Fruit fly (Drosophila melanogaster): ENCODE data around the gene CG13643.

Gene CG13643

DNA sequence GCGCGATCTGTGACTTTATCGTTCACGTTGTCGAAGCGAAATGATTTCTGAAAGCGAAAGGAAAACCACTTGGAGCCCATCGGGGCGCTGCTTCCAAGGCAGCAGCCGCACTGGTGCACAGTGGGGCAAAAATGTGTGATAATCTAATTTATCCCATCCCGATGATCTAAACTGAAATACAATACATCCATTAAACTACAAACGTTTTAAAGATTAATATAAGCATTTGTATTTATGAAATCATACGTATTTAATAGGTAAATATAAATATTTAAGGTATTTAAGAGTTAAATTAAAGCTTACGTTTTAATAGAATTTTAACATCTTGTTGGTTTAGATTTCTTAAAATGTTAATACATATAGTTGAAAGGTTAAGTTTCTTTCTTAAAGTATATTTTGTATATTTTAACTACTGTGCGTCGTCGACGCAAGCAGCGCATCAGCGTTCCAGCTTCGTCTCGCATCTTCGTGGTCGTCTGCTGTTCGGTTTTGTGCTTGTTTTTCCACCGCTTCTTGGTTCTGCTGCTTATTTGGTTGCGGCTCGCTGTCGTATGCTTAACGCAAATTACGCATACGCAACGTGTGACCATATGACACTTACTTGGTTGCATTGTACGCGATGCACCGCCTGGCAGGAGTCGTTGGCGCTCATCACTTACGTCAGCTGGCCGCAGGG is at the start of gene CG13643:
Gene CG13643 (minus strand): TSS at position 46 of the 676 bp plus-strand sequence.
- no peak for TF ChIP-seq CTCF (optimal IDR thresholded peaks at IDR 0.05)
- TF ChIP-seq CG8478 (optimal IDR thresholded peaks at IDR 0.05), result no peak

DNA sequence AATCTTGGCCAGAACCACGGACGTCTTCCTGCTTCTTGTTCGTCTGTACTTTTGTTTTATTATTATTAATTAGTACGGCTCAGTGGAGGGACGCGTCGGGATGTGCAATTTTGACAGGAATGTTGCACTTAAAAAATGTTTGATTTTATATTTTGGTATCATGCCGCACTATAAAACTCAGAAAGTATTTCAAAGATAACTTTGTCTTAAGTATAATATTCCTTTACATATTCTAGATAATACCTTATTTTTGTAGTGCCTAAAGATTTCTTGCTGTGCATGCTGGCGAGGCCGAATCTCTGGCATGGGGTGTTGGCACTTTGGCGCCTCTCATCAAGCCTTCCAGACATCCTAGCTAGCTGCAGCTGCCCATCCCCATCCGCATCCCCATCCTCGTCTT is 47.3 kb upstream of the CG13643 start:
- TF ChIP-seq CG8478 (optimal IDR thresholded peaks at IDR 0.05), result no peak
- TF ChIP-seq CTCF (optimal IDR thresholded peaks at IDR 0.05), result no peak

DNA sequence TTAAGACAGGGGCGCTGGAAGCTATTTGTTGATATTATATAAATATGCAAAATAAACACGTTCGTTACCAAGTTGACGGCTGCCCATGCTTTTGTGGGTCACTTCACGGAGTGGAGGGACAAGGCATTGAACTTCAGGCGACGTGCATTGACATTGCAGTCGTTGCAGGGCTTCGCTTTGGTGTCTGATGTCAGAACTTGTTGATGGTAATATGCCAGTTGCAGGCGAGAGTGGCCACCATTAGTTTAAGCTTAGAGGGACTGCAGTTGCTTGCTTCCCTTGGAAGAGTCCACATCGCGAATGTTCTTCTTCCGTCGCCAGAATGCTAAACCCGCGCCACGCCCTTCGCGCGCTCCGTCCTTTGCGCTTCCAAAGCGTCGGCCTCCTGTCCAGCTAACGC is 41.5 kb upstream of the CG13643 start, which contains the start of gene mah:
Gene mah (plus strand): TSS at position 301 of the 400 bp plus-strand sequence.
- TF ChIP-seq CG8478 (optimal IDR thresholded peaks at IDR 0.05), result no peak
- TF ChIP-seq CTCF (optimal IDR thresholded peaks at IDR 0.05), result no peak

DNA sequence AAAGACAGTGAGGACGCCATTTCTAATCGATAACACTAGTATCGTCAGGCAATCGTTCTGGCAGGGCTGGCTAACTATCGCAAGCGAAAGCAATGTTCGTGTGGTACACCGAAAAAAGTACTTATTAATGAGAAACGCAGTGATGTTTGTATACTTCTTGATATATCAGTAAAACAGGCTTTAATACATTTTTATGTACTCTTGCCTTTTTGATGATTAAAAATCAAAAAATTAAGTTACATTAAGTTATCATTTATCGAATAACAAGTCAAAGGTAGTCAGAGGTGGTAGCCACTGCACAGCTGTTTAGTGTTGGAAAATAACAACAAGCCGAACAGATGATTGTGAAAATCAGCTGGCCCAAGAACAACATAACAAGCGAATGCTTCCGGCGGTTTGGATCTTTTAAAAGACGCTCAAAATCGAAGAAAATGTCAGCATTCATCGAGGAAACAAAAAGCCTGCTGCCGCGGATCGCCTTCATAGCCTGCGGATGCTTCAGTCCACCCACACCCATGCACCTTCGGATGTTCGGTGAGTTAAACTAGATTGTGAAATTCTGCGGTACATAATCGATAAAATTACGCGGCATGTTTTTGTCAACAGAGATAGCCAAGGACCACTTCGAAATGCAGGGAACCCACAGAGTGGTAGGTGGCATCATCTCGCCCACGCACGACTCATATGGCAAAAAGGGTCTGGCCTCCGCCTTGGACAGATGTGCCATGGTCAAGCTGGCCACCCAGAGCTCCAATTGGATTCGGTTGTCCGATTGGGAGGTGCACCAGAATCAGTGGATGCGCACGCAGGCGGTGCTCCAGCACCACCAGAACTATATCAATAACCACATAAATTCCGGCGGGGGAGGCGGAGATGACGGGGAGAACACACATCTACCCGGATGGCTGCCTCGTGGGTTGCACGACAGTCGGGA is 39.4 kb upstream of the CG13643 start, which contains the start of the genes ssh and Nmnat:
Gene ssh (minus strand): TSS at position 37 of the 934 bp plus-strand sequence.
Gene Nmnat (plus strand): TSS at position 318 of the 934 bp plus-strand sequence.
- TF ChIP-seq CTCF (optimal IDR thresholded peaks at IDR 0.05) (no peak), CG8478 (optimal IDR thresholded peaks at IDR 0.05) (no peak)

DNA sequence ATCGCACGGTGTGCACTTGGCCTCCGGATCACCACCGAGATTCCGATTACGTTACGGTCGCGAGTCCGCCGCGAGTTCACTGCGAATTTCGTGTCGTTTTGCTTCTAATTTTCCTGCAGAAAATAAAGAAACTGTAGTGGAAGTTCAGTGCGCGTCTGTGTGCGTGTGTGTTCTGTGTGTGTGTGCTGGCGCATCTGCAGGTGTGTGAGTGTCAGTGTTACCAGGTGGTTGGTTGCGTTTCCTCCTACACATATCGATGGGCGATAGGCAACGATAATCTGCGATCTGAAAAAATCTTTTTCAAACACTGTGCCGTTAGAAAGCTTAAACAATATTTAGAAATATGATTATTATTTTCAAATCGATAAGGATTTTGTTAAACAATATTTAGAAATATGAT is 32.2 kb upstream of the CG13643 start, which contains the start of gene Osbp:
Gene Osbp (minus strand): TSS at position 174 of the 400 bp plus-strand sequence.
- TF ChIP-seq CG8478 (optimal IDR thresholded peaks at IDR 0.05), result no peak
- no peak for TF ChIP-seq CTCF (optimal IDR thresholded peaks at IDR 0.05)

DNA sequence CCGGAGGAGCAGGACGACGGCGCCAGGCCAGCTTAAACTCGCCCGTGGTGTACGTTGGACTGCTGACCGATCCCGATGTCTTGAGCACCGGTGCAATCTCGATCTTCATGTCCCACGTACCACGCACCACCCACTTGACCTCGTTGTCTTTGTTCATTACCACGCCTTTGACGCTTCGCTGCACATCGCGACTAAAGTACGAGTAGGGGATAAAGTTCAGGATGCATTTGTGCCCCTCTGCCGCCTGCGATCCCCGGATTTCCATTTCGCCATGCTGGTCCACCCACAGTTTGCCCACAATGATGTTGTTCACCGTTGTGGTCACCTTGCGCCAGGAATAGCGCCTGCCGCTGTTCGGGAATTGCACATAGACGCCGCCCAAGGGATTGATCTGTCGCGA is 30.0 kb upstream of the CG13643 start:
- TF ChIP-seq CG8478 (optimal IDR thresholded peaks at IDR 0.05), result no peak
- TF ChIP-seq CTCF (optimal IDR thresholded peaks at IDR 0.05), result no peak

DNA sequence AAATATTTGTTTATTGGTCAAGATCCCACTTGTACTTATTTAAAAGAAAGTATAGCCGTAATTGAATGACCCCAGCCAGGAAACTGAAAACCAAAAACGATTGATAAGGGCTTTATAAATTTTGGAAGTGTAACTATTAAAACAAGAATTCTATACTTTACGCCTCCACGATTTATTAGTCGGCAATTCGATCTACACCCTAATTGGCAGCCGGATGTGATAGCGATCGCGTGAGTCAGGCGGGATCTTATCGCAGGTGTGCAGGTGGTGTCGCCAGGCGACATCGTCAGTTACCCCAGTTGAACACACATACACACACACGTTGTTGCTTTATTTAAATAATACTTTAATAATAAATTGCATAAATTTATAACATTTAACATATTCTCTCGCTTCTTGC is 28.7 kb upstream of the CG13643 start:
- TF ChIP-seq CTCF (optimal IDR thresholded peaks at IDR 0.05) (no peak), CG8478 (optimal IDR thresholded peaks at IDR 0.05) (no peak)

DNA sequence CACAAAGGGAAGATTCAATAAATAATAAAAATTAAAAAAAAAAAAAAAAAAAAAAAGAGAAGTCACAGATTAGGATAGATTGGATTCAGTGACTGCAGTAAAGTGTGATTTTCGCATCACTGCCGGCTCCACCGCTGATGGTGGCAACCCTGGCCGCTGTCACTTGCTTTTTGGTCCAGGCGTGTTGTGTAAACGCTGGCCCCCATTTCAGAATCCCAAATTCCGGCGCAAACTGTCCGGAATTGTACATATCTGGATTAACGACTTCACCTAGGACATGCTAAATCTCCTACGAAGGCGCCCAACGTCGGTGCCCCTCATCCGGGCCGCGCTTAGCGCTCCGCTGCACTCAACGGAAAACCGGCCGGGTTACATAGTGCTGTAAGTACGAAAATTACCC is 26.1 kb upstream of the CG13643 start, which contains the start of gene CG11771:
Gene CG11771 (plus strand): TSS at position 155 of the 400 bp plus-strand sequence.
- no peak for TF ChIP-seq CG8478 (optimal IDR thresholded peaks at IDR 0.05)
- no peak for TF ChIP-seq CTCF (optimal IDR thresholded peaks at IDR 0.05)

DNA sequence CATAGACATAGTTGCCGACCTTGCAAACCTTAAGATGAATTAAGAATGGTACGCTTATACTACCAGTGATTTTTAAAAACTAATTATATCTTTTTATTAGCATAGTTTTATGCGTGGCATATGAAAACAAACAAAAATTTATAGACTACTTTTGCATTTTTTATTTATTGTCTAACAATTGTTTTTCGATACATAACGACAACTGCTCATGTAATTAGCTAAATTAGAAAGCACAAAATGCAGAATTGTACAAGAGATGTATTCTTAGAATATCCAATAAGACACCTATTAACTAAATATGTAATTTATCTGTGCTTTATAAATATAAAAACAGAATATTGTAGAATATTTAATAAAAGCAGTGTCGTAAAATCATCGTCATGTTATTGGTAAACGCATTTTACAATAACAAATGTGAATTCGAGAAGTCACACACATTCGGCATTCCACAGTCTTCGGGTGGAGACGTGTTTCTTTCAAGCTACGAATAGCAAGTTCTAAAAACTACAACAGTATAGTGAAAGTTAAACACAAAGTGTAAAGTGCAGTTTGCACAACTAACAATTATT is 21.0 kb upstream of the CG13643 start:
- TF ChIP-seq CTCF (optimal IDR thresholded peaks at IDR 0.05) (no peak), CG8478 (optimal IDR thresholded peaks at IDR 0.05) (no peak)

DNA sequence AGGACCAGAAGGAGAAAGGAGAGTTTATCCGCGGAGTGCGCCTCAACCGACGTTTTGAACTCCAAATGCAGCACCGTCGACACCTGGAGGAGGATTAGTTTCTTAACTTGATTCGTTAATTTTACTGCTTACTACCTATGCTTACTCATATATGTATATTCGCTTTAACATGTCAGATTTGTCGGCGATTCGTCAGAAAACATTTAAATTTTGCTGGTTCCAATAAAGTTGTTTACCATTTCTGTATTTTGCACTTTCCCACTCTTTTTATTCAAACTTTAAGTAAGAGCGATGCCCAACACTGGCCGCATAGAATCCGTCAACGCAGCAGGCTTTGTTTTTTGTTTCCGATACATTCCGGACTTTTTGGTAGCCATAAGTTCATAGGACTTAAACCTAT is 19.1 kb upstream of the CG13643 start, which contains the start of gene Trf4-2:
Gene Trf4-2 (plus strand): TSS at position 301 of the 400 bp plus-strand sequence.
- TF ChIP-seq CTCF (optimal IDR thresholded peaks at IDR 0.05) (no peak), CG8478 (optimal IDR thresholded peaks at IDR 0.05) (no peak)

DNA sequence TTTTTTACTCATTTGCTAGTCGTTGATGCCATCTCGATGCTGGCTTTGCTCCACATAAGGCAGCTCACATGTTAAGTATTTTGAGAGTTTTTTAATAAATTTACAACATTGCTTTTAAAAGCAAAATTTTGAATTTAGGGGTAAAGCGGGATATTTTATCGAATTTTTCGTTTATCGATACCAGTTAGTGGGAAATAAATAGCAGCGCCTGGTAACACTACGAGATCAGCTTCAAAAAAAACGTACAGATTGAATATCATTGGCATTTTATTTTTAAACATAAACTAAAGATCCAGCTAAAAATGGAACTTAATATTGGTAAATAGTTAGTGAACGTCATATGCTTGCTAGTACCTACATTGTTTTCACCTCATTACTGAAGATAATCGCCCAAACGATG is 16.5 kb upstream of the CG13643 start, which contains the start of gene Mink:
Gene Mink (plus strand): TSS at position 204 of the 400 bp plus-strand sequence.
- no peak for TF ChIP-seq CTCF (optimal IDR thresholded peaks at IDR 0.05)

DNA sequence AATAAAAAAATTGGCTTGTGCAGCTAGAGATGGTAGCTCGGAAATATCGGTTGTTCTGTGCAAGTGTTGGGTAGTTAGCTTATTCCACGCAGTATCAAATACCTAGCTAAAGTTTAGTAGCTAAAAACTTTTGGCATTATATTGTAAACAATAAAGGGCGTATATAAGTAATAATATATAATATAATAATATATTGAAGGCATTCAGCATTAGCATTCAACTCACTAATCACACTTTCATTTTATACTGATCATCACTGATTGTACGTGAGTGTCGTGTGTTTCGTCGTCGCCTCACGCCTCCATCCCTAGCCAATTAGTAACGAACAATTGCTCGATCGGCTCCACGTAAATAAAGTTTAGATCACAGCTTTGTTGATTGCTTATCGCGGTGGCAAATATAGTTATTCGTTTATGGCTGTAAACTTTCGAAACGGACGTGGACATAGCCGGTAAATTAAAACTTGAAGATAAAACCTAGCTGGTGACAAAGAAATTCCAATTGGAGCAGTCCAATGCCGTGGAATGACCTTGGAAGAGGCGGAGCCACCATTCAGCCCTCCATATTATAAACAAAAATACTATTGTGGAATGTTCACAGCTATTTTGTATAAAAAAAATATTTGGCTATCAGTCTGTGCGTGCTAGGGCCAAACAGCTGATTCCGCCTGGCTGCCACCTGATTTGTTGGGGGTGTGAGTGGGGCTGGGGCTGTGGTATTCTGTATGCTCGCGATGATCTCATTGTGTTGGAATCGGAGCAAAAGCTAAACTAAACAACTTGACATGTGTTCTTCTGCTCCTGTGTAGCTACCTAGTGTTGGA is 12.2 kb upstream of the CG13643 start, which contains the start of the genes PIG-S, sud1 and CG11168:
Gene PIG-S (minus strand): TSS at position 51 of the 823 bp plus-strand sequence.
Gene sud1 (minus strand): TSS at position 51 of the 823 bp plus-strand sequence.
Gene CG11168 (plus strand): TSS at position 293 of the 823 bp plus-strand sequence.
- TF ChIP-seq CG8478 (optimal IDR thresholded peaks at IDR 0.05) (no peak), CTCF (optimal IDR thresholded peaks at IDR 0.05) (no peak)

DNA sequence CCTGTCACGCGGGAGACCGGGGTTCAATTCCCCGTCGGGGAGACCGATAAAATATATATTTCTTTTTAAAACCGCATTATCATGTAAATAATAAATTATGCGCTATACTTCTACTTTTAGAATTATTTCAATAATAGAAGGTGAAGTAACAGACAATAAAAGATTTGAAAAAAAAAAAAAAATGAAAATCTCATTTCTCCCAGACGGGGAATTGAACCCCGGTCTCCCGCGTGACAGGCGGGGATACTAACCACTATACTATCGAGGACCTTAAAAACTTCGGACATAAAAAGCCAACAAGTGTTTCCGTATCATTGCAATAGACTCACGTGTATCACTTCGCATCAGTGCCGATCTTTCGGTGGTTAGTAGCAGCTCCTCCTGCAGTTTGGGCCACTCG is 9.1 kb upstream of the CG13643 start:
- TF ChIP-seq CG8478 (optimal IDR thresholded peaks at IDR 0.05) (no peak), CTCF (optimal IDR thresholded peaks at IDR 0.05) (no peak)

DNA sequence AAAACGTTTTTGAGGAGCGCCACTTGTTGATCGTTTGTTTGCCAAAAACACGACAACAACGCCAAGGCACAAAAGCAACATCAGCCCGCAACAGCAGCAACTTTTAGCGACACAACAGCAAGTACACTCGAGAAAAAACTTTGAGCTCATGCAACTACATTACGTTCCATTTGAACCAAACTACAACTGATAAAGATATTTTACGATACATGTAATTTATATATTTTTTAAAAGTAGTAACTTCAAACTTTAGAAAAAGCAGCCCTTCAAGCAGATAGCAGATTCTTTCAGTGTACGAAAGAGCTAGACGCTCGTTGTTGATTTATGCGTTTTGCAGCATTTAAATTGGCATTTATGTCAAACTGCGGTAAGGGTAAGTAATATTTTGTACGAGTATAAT is 4.3 kb upstream of the CG13643 start:
- no peak for TF ChIP-seq CTCF (optimal IDR thresholded peaks at IDR 0.05)
- no peak for TF ChIP-seq CG8478 (optimal IDR thresholded peaks at IDR 0.05)

All from S2 (cell line).